Fruit fly (Drosophila melanogaster) whole organism, embryonic: Measurements from ENCODE around the gene Tailor.

Source experiments
- Bdp1 ChIP-seq: fragments of 200-800 bp; sonication (Bioruptor generic); optimal IDR thresholded peaks from 3 replicates; lab custom pipeline; 2016; ENCODE audit warnings: missing biosample characterization, missing genetic modification characterization
- C15 ChIP-seq: fragments of 200-800 bp; sonication (Bioruptor generic); IDR thresholded peaks from 3 replicates; pipeline ENCODE4 v1.3.6; 2022; ENCODE audit warnings: missing biosample characterization, missing genetic modification characterization
- CG10274 ChIP-seq: fragments of 200-800 bp; sonication (Bioruptor generic); optimal IDR thresholded peaks from 3 replicates; lab custom pipeline; 2017; ENCODE audit warnings: missing biosample characterization, mild to moderate bottlenecking, missing genetic modification characterization
- CG12071 ChIP-seq: fragments of 200-800 bp; sonication (Bioruptor generic); optimal IDR thresholded peaks from 3 replicates; lab custom pipeline; 2018; ENCODE audit warnings: missing biosample characterization, mild to moderate bottlenecking, missing genetic modification characterization
- CG12155 ChIP-seq: fragments of 200-800 bp; sonication (Bioruptor generic); optimal IDR thresholded peaks from 3 replicates; lab custom pipeline; 2016; ENCODE audit warnings: missing biosample characterization, missing genetic modification characterization
- CG12299 ChIP-seq: fragments of 200-800 bp; sonication (Bioruptor generic); optimal IDR thresholded peaks from 2 replicates; lab custom pipeline; 2018; ENCODE audit warnings: missing biosample characterization, mild to moderate bottlenecking, missing genetic modification characterization
- CG12744 ChIP-seq: fragments of 200-800 bp; sonication (Bioruptor generic); optimal IDR thresholded peaks from 2 replicates; lab custom pipeline; 2016; ENCODE audit warnings: missing biosample characterization, missing genetic modification characterization
- CG13894 ChIP-seq: fragments of 200-800 bp; sonication (Bioruptor generic); optimal IDR thresholded peaks from 3 replicates; lab custom pipeline; 2018; ENCODE audit warnings: missing biosample characterization, mild to moderate bottlenecking, missing genetic modification characterization, moderate library complexity
- CG14710 ChIP-seq: fragments of 200-800 bp; sonication (Bioruptor generic); optimal IDR thresholded peaks from 3 replicates; lab custom pipeline; 2019; ENCODE audit warnings: missing biosample characterization, mild to moderate bottlenecking, missing genetic modification characterization, moderate library complexity
- CG1602 ChIP-seq: fragments of 200-800 bp; sonication (Bioruptor generic); optimal IDR thresholded peaks from 3 replicates; lab custom pipeline; 2016; ENCODE audit warnings: missing biosample characterization, missing genetic modification characterization
- CG1603 ChIP-seq: fragments of 200-800 bp; sonication (Bioruptor generic); optimal IDR thresholded peaks from 2 replicates; lab custom pipeline; 2019; ENCODE audit warnings: missing biosample characterization, mild to moderate bottlenecking, missing genetic modification characterization, moderate library complexity
- CG1832 ChIP-seq: fragments of 200-800 bp; sonication (Bioruptor generic); optimal IDR thresholded peaks from 2 replicates; lab custom pipeline; 2017; ENCODE audit warnings: missing biosample characterization, mild to moderate bottlenecking, missing genetic modification characterization, inconsistent platforms
- CG2129 ChIP-seq: fragments of 200-800 bp; sonication (Bioruptor generic); IDR thresholded peaks from 2 replicates; pipeline ENCODE4 v1.3.6; 2022; ENCODE audit warnings: missing biosample characterization, missing genetic modification characterization; ENCODE audit not compliant: partially characterized antibody
- CG30431 ChIP-seq: fragments of 200-800 bp; sonication (Bioruptor generic); optimal IDR thresholded peaks from 2 replicates; lab custom pipeline; 2017; ENCODE audit warnings: missing biosample characterization, missing genetic modification characterization
- CG31365 ChIP-seq: fragments of 200-800 bp; sonication (Bioruptor generic); optimal IDR thresholded peaks from 2 replicates; lab custom pipeline; 2018; ENCODE audit warnings: missing biosample characterization, mild to moderate bottlenecking, missing genetic modification characterization
- CG3281 ChIP-seq: fragments of 200-800 bp; sonication (Bioruptor generic); optimal IDR thresholded peaks from 3 replicates; lab custom pipeline; 2017; ENCODE audit warnings: missing biosample characterization, mild to moderate bottlenecking, missing genetic modification characterization
- CG43689 ChIP-seq: fragments of 200-800 bp; sonication (Bioruptor generic); IDR thresholded peaks from 2 replicates; pipeline ENCODE4 v1.3.6; 2022; ENCODE audit warnings: missing biosample characterization, missing genetic modification characterization
- CG4854 ChIP-seq: fragments of 200-800 bp; sonication (Bioruptor generic); optimal IDR thresholded peaks from 2 replicates; lab custom pipeline; 2016; ENCODE audit warnings: missing biosample characterization, missing genetic modification characterization, inconsistent platforms
- CG5245 ChIP-seq: fragments of 200-800 bp; sonication (Bioruptor generic); optimal IDR thresholded peaks from 3 replicates; lab custom pipeline; 2016; ENCODE audit warnings: missing biosample characterization, missing genetic modification characterization
- CG6254 ChIP-seq: fragments of 200-800 bp; sonication (Bioruptor generic); optimal IDR thresholded peaks from 3 replicates; lab custom pipeline; 2017; ENCODE audit warnings: mild to moderate bottlenecking, missing biosample characterization, missing genetic modification reagents, missing genetic modification characterization
- CG6765 ChIP-seq: fragments of 200-800 bp; sonication (Bioruptor generic); optimal IDR thresholded peaks from 3 replicates; lab custom pipeline; 2017; ENCODE audit warnings: missing biosample characterization, mild to moderate bottlenecking, missing genetic modification characterization
- CG7271 ChIP-seq: fragments of 200-800 bp; sonication (Bioruptor generic); optimal IDR thresholded peaks from 2 replicates; lab custom pipeline; 2018; ENCODE audit warnings: missing biosample characterization, mild to moderate bottlenecking, missing genetic modification characterization, moderate library complexity
- CG7745 ChIP-seq: fragments of 200-800 bp; sonication (Bioruptor generic); optimal IDR thresholded peaks from 2 replicates; lab custom pipeline; 2018; ENCODE audit warnings: missing biosample characterization, mild to moderate bottlenecking, missing genetic modification characterization, moderate library complexity
- CG7928 ChIP-seq: fragments of 200-800 bp; sonication (Bioruptor generic); optimal IDR thresholded peaks from 2 replicates; lab custom pipeline; 2017; ENCODE audit warnings: missing biosample characterization, mild to moderate bottlenecking, missing genetic modification characterization
- CG8944 ChIP-seq: fragments of 200-800 bp; sonication (Bioruptor generic); optimal IDR thresholded peaks from 3 replicates; lab custom pipeline; 2016; ENCODE audit warnings: missing biosample characterization, missing genetic modification characterization
- CG9609 ChIP-seq: fragments of 200-800 bp; sonication (Bioruptor generic); optimal IDR thresholded peaks from 3 replicates; lab custom pipeline; 2016; ENCODE audit warnings: missing biosample characterization, missing genetic modification characterization
- Dref ChIP-seq: fragments of 200-800 bp; sonication (Bioruptor generic); IDR thresholded peaks from 2 replicates; pipeline ENCODE4 v1.3.6; 2022; ENCODE audit warnings: missing biosample characterization, missing genetic modification characterization
- Hmr ChIP-seq: fragments of 200-800 bp; sonication (Bioruptor generic); optimal IDR thresholded peaks from 3 replicates; lab custom pipeline; 2017; ENCODE audit warnings: mild to moderate bottlenecking, missing biosample characterization, missing genetic modification reagents, missing genetic modification characterization
- Hmx ChIP-seq: fragments of 200-800 bp; sonication (Bioruptor generic); optimal IDR thresholded peaks from 2 replicates; lab custom pipeline; 2016; ENCODE audit warnings: missing biosample characterization, missing genetic modification characterization
- Hr51 ChIP-seq, 2 experiments: fragments of 200-800 bp; sonication (Bioruptor generic); optimal IDR thresholded peaks; 2 replicates in 1 of 2; 3 replicates in 1 of 2; lab custom pipeline; 2016 to 2018; ENCODE audit warnings: missing biosample characterization in 2 of 2, missing genetic modification characterization in 2 of 2, mild to moderate bottlenecking in 1 of 2, moderate library complexity in 1 of 2
- Lim3 ChIP-seq: fragments of 200-800 bp; sonication (Bioruptor generic); IDR thresholded peaks from 2 replicates; pipeline ENCODE4 v1.3.6; 2022; ENCODE audit warnings: missing biosample characterization, missing genetic modification characterization
- MTF-1 ChIP-seq: fragments of 200-800 bp; sonication (Bioruptor generic); optimal IDR thresholded peaks from 2 replicates; lab custom pipeline; 2018; ENCODE audit warnings: missing biosample characterization, mild to moderate bottlenecking, missing genetic modification characterization, borderline replicate concordance
- Nf-YB ChIP-seq: fragments of 200-800 bp; sonication (Bioruptor generic); optimal IDR thresholded peaks from 3 replicates; lab custom pipeline; 2019; ENCODE audit warnings: missing biosample characterization, mild to moderate bottlenecking, missing genetic modification characterization, moderate library complexity
- Ravus ChIP-seq: fragments of 200-800 bp; sonication (Bioruptor generic); IDR thresholded peaks from 2 replicates; pipeline ENCODE4 v1.3.6; 2022; ENCODE audit warnings: missing biosample characterization, missing genetic modification characterization
- Scr ChIP-seq: fragments of 200-800 bp; sonication (Bioruptor generic); IDR thresholded peaks from 2 replicates; pipeline ENCODE4 v1.3.6; 2022; ENCODE audit warnings: missing biosample characterization, missing genetic modification characterization; ENCODE audit not compliant: partially characterized antibody
- Side ChIP-seq: fragments of 200-800 bp; sonication (Bioruptor generic); optimal IDR thresholded peaks from 2 replicates; lab custom pipeline; 2016; ENCODE audit warnings: missing biosample characterization, missing genetic modification characterization
- Usf ChIP-seq: fragments of 200-800 bp; sonication (Bioruptor generic); optimal IDR thresholded peaks from 2 replicates; lab custom pipeline; 2017; ENCODE audit warnings: missing genotype, missing biosample characterization, missing genetic modification characterization
- ash1 ChIP-seq: fragments of 200-800 bp; sonication (Bioruptor generic); optimal IDR thresholded peaks from 2 replicates; lab custom pipeline; 2018; ENCODE audit warnings: missing biosample characterization, mild to moderate bottlenecking, missing genetic modification characterization
- danr ChIP-seq: fragments of 200-800 bp; sonication (Bioruptor generic); IDR thresholded peaks from 2 replicates; pipeline ENCODE4 v1.3.6; 2022; ENCODE audit warnings: missing biosample characterization, missing genetic modification characterization
- gt ChIP-seq: fragments of 200-800 bp; sonication (Bioruptor generic); IDR thresholded peaks from 2 replicates; pipeline ENCODE4 v1.3.6; 2022; ENCODE audit warnings: missing biosample characterization, missing genetic modification characterization
- kah ChIP-seq: fragments of 200-800 bp; sonication (Bioruptor generic); optimal IDR thresholded peaks from 2 replicates; lab custom pipeline; 2018; ENCODE audit warnings: missing biosample characterization, mild to moderate bottlenecking, missing genetic modification characterization
- klu ChIP-seq: fragments of 200-800 bp; sonication (Bioruptor generic); IDR thresholded peaks from 2 replicates; pipeline ENCODE4 v1.3.6; 2022; ENCODE audit warnings: missing biosample characterization, missing genetic modification characterization
- lbe ChIP-seq: fragments of 200-800 bp; sonication (Bioruptor generic); optimal IDR thresholded peaks from 2 replicates; lab custom pipeline; 2016; ENCODE audit warnings: missing biosample characterization, mild to moderate bottlenecking, missing genetic modification characterization
- nom ChIP-seq: fragments of 200-800 bp; sonication (Bioruptor generic); optimal IDR thresholded peaks from 2 replicates; lab custom pipeline; 2017; ENCODE audit warnings: missing biosample characterization, missing genetic modification characterization, mild to moderate bottlenecking, moderate library complexity, missing genetic modification reagents
- pb ChIP-seq: fragments of 200-800 bp; sonication (Bioruptor generic); optimal IDR thresholded peaks from 3 replicates; lab custom pipeline; 2016; ENCODE audit warnings: missing biosample characterization, missing genetic modification characterization
- schlank ChIP-seq: fragments of 200-800 bp; sonication (Bioruptor generic); optimal IDR thresholded peaks from 2 replicates; lab custom pipeline; 2018; ENCODE audit warnings: missing biosample characterization, mild to moderate bottlenecking, missing genetic modification characterization
- sens ChIP-seq: fragments of 200-800 bp; sonication (Bioruptor generic); peaks from one replicate; lab custom pipeline; 2016; ENCODE audit warnings: missing biosample characterization, missing genetic modification characterization
- sens-2 ChIP-seq: fragments of 200-800 bp; sonication (Bioruptor generic); IDR thresholded peaks from 2 replicates; pipeline ENCODE4 v1.3.6; 2022; ENCODE audit warnings: missing biosample characterization, missing genetic modification characterization
- tup ChIP-seq: fragments of 200-800 bp; sonication (Bioruptor generic); optimal IDR thresholded peaks from 2 replicates; lab custom pipeline; 2016; ENCODE audit warnings: missing biosample characterization, mild to moderate bottlenecking, missing genetic modification characterization, moderate library complexity
- zen ChIP-seq: fragments of 200-800 bp; sonication (Bioruptor generic); optimal IDR thresholded peaks from 3 replicates; lab custom pipeline; 2018; ENCODE audit warnings: missing biosample characterization, mild to moderate bottlenecking, missing genetic modification characterization, moderate library complexity

The Tailor gene

dm6 chr3R:7075712-7076183 is 10.1 kb downstream of the Tailor start (continued):
- TF ChIP-seq Dref (no peak), kah (GFP tag; lab: Kevin White, UChicago) (peak; percentile 73), CG13894 (tag; lab: Kevin White, UChicago) (peak; percentile 87), lbe (GFP tag; lab: Kevin White, UChicago) (peak; percentile 91), CG12155 (GFP tag; lab: Kevin White, UChicago) (peak; percentile 83), danr (GFP tag; lab: Robert Waterston, UW) (no peak), CG4854 (peak; percentile 80), CG2129 (GFP tag; lab: Robert Waterston, UW) (no peak), CG9609 (GFP tag; lab: Kevin White, UChicago) (peak; percentile 92), klu (GFP tag; lab: Robert Waterston, UW) (no peak), CG6765 (peak; percentile 73), CG8944 (peak; percentile 85), schlank (tag; lab: Kevin White, UChicago) (peak; percentile 64), sens-2 (GFP tag; lab: Robert Waterston, UW) (no peak), CG31365 (tag; lab: Kevin White, UChicago) (peak; percentile 54), Hmr (GFP tag; lab: Kevin White, UChicago) (peak; percentile 92), ash1 (GFP tag; lab: Kevin White, UChicago) (peak; percentile 68), CG12071 (GFP tag; lab: Kevin White, UChicago) (peak; percentile 85), Nf-YB (GFP tag; lab: Kevin White, UChicago) (peak; percentile 61), Ravus (GFP tag; lab: Robert Waterston, UW) (no peak), Hr51 (GFP tag; optimal IDR thresholded peaks at IDR 0.05; lab: Kevin White, UChicago) (peak; percentile 75 to 90), CG1603 (tag; lab: Kevin White, UChicago) (peak; percentile 82), CG7745 (tag; lab: Kevin White, UChicago) (peak; percentile 30), tup (GFP tag; lab: Kevin White, UChicago) (peak; percentile 67), CG5245 (GFP tag; lab: Kevin White, UChicago) (peak; percentile 91), pb (GFP tag; lab: Kevin White, UChicago) (peak; percentile 85), zen (tag; lab: Kevin White, UChicago) (peak; percentile 90), CG7271 (tag; lab: Kevin White, UChicago) (peak; percentile 66), Side (GFP tag; lab: Kevin White, UChicago) (peak; percentile 79), CG1832 (GFP tag; lab: Kevin White, UChicago) (no peak), CG12744 (GFP tag; lab: Kevin White, UChicago) (peak; percentile 88), Usf (GFP tag; lab: Kevin White, UChicago) (peak; percentile 71), CG7928 (GFP tag; lab: Kevin White, UChicago) (peak; percentile 65), CG12299 (tag; lab: Kevin White, UChicago) (peak; percentile 70), Bdp1 (GFP tag; lab: Kevin White, UChicago) (peak; percentile 79), CG1602 (peak; percentile 82), gt (GFP tag; lab: Robert Waterston, UW) (no peak), CG10274 (GFP tag; lab: Kevin White, UChicago) (peak; percentile 79), Hmx (GFP tag; lab: Kevin White, UChicago) (peak; percentile 79), nom (GFP tag; lab: Kevin White, UChicago) (peak; percentile 83), CG30431 (GFP tag; lab: Kevin White, UChicago) (peak; percentile 77), C15 (GFP tag; lab: Robert Waterston, UW) (no peak), MTF-1 (GFP tag; lab: Kevin White, UChicago) (peak; percentile 70), CG14710 (tag; lab: Kevin White, UChicago) (peak; percentile 85), sens (GFP tag; lab: Kevin White, UChicago) (peak; percentile 98), CG6254 (peak; percentile 80), CG43689 (no peak), Scr (no peak), Lim3 (no peak), CG3281 (GFP tag; lab: Kevin White, UChicago) (peak; percentile 89)
